Worm (Caenorhabditis elegans) whole organism, late embryonic: ENCODE results near the gene vps-52.

Experiments
- C38D4.7 ChIP-seq: fragments of 200-800 bp; sonication (Bioruptor generic); optimal IDR thresholded peaks from 2 replicates; lab custom pipeline; 2018; ENCODE audit warnings: mild to moderate bottlenecking, missing genetic modification characterization, moderate library complexity, missing compliant biosample characterization
- F13H6.1 ChIP-seq: sonication (generic microtip); optimal IDR thresholded peaks from 2 replicates; lab custom pipeline; 2016; ENCODE audit warnings: missing genetic modification characterization, missing compliant biosample characterization
- K09A11.1 ChIP-seq: sonication (generic microtip); optimal IDR thresholded peaks from 2 replicates; lab custom pipeline; 2017; ENCODE audit warnings: antibody characterized with exemption, mild to moderate bottlenecking, missing genetic modification characterization, missing compliant biosample characterization; ENCODE audit not compliant: insufficient read depth
- ceh-19 ChIP-seq: fragments of 200-800 bp; sonication (Bioruptor generic); optimal IDR thresholded peaks from 2 replicates; lab custom pipeline; 2018; ENCODE audit warnings: mild to moderate bottlenecking, missing genetic modification characterization, missing compliant biosample characterization
- ceh-2 ChIP-seq: sonication (generic microtip); optimal IDR thresholded peaks from 2 replicates; lab custom pipeline; 2016; ENCODE audit warnings: missing genotype, missing genetic modification characterization, missing compliant biosample characterization
- ceh-22 ChIP-seq: sonication (generic microtip); optimal IDR thresholded peaks from 2 replicates; lab custom pipeline; 2017; ENCODE audit warnings: missing biosample characterization, missing genetic modification characterization
- ceh-24 ChIP-seq: sonication (generic microtip); optimal IDR thresholded peaks from 2 replicates; lab custom pipeline; 2016; ENCODE audit warnings: mild to moderate bottlenecking, missing genetic modification characterization, missing compliant biosample characterization
- ceh-30 ChIP-seq: fragments of 150-350 bp; optimal IDR thresholded peaks from 2 replicates; lab custom pipeline; 2014; ENCODE audit warnings: missing biosample characterization, missing genetic modification characterization
- ceh-48 ChIP-seq: sonication (generic microtip); optimal IDR thresholded peaks from 2 replicates; lab custom pipeline; 2016; ENCODE audit warnings: missing genetic modification characterization, inconsistent platforms, missing compliant biosample characterization
- dmd-4 ChIP-seq: sonication (generic microtip); optimal IDR thresholded peaks from 2 replicates; lab custom pipeline; 2016; ENCODE audit warnings: borderline replicate concordance, missing genetic modification characterization, missing compliant biosample characterization
- elt-2 ChIP-seq: sonication (generic microtip); optimal IDR thresholded peaks from 2 replicates; lab custom pipeline; 2016; ENCODE audit warnings: missing genetic modification reagents, missing genetic modification characterization, missing compliant biosample characterization
- ets-4 ChIP-seq: sonication (generic microtip); optimal IDR thresholded peaks from 2 replicates; lab custom pipeline; 2016; ENCODE audit warnings: missing genetic modification characterization, missing compliant biosample characterization
- eyg-1 ChIP-seq: sonication (generic microtip); optimal IDR thresholded peaks from 2 replicates; lab custom pipeline; 2016; ENCODE audit warnings: missing genotype, missing genetic modification characterization, missing compliant biosample characterization
- fkh-10 ChIP-seq: fragments of 150-350 bp; optimal IDR thresholded peaks from 2 replicates; lab custom pipeline; 2014; ENCODE audit warnings: missing biosample characterization, missing genetic modification reagents, missing genetic modification characterization
- fkh-6 ChIP-seq: sonication (generic microtip); optimal IDR thresholded peaks from 2 replicates; lab custom pipeline; 2016; ENCODE audit warnings: missing genetic modification characterization, missing compliant biosample characterization
- hlh-13 ChIP-seq: fragments of 200-800 bp; sonication (Bioruptor generic); optimal IDR thresholded peaks from 2 replicates; lab custom pipeline; 2018; ENCODE audit warnings: mild to moderate bottlenecking, missing genetic modification characterization, missing compliant biosample characterization
- hlh-6 ChIP-seq: sonication (generic microtip); optimal IDR thresholded peaks from 2 replicates; lab custom pipeline; 2016; ENCODE audit warnings: missing genotype, missing genetic modification characterization, missing compliant biosample characterization
- hlh-8 ChIP-seq: sonication (generic microtip); optimal IDR thresholded peaks from 2 replicates; lab custom pipeline; 2016; ENCODE audit warnings: missing genotype, missing genetic modification characterization, missing compliant biosample characterization
- mec-3 ChIP-seq: sonication (generic microtip); optimal IDR thresholded peaks from 2 replicates; lab custom pipeline; 2016; ENCODE audit warnings: borderline replicate concordance, missing genetic modification characterization, missing compliant biosample characterization
- nfya-1 ChIP-seq: sonication (generic microtip); optimal IDR thresholded peaks from 2 replicates; lab custom pipeline; 2017; ENCODE audit warnings: missing genetic modification characterization, mild to moderate bottlenecking, missing compliant biosample characterization, antibody characterized with exemption, moderate library complexity
- nhr-11 ChIP-seq: fragments of 150-350 bp; optimal IDR thresholded peaks from 2 replicates; lab custom pipeline; 2014; ENCODE audit warnings: missing biosample characterization, missing genetic modification characterization
- pat-9 ChIP-seq: fragments of 200-800 bp; sonication (Bioruptor generic); optimal IDR thresholded peaks from 2 replicates; lab custom pipeline; 2018; ENCODE audit warnings: mild to moderate bottlenecking, missing genetic modification characterization, moderate library complexity, missing compliant biosample characterization
- pros-1 ChIP-seq: fragments of 150-350 bp; optimal IDR thresholded peaks from 2 replicates; lab custom pipeline; 2014; ENCODE audit warnings: missing biosample characterization, missing genetic modification reagents, missing genetic modification characterization
- ref-2 ChIP-seq: sonication (generic microtip); optimal IDR thresholded peaks from 2 replicates; lab custom pipeline; 2016; ENCODE audit warnings: missing genetic modification characterization, missing compliant biosample characterization
- sox-2 ChIP-seq: fragments of 200-800 bp; sonication (Bioruptor generic); IDR thresholded peaks from 2 replicates; pipeline ENCODE4 v1.3.6; 2022; ENCODE audit warnings: missing genetic modification reagents, missing genetic modification characterization, missing compliant biosample characterization
- sox-4 ChIP-seq: sonication (generic microtip); optimal IDR thresholded peaks from 2 replicates; lab custom pipeline; 2017; ENCODE audit warnings: mild to moderate bottlenecking, missing genetic modification characterization, inconsistent platforms, missing compliant biosample characterization
- tbx-2 ChIP-seq: sonication (generic microtip); optimal IDR thresholded peaks from 2 replicates; lab custom pipeline; 2016; ENCODE audit warnings: missing genetic modification characterization, missing compliant biosample characterization
- unc-3 ChIP-seq, 2 experiments: fragments of 200-800 bp in 1 of 2; sonication (Bioruptor generic) in 1 of 2; sonication (generic microtip) in 1 of 2; conservative IDR thresholded peaks in 1 of 2; optimal IDR thresholded peaks in 1 of 2; 2 replicates each; pipeline versions ENCODE4 v1.3.6 to Lab custom; 2016 to 2022; ENCODE audit warnings: missing compliant biosample characterization in 2 of 2, missing genetic modification characterization in 2 of 2, missing genetic modification reagents in 1 of 2
- unc-42 ChIP-seq: sonication (generic microtip); optimal IDR thresholded peaks from 2 replicates; lab custom pipeline; 2016; ENCODE audit warnings: missing genotype, missing genetic modification characterization, missing compliant biosample characterization
- unc-55 ChIP-seq: sonication (generic microtip); optimal IDR thresholded peaks from 2 replicates; lab custom pipeline; 2017; ENCODE audit warnings: missing biosample characterization, missing genetic modification reagents, missing genetic modification characterization
- unc-86 ChIP-seq: sonication (generic microtip); optimal IDR thresholded peaks from 2 replicates; lab custom pipeline; 2016; ENCODE audit warnings: missing genetic modification characterization, missing compliant biosample characterization
- ztf-16 ChIP-seq: sonication (generic microtip); optimal IDR thresholded peaks from 2 replicates; lab custom pipeline; 2017; ENCODE audit warnings: missing genetic modification characterization, missing compliant biosample characterization

vps-52 gene

ce11 chrX:7593931-7594544, 28.9 kb downstream of the vps-52 start:
- TF ChIP-seq mec-3 (tag; lab: Kevin White, UChicago) (no peak), pat-9 (no peak), ceh-22 (no peak), ztf-16 (tag; lab: Kevin White, UChicago) (no peak), F13H6.1 (tag; lab: Kevin White, UChicago) (no peak), ets-4 (no peak), elt-2 (tag; lab: Kevin White, UChicago) (no peak), hlh-13 (no peak), C38D4.7 (GFP tag; lab: Kevin White, UChicago) (no peak), hlh-6 (tag; lab: Kevin White, UChicago) (no peak), ref-2 (tag; lab: Kevin White, UChicago) (no peak), sox-2 (GFP tag; lab: Robert Waterston, UW) (no peak)

ce11 chrX:7596029-7596428, 30.9 kb downstream of the vps-52 start:
- no peak for TF ChIP-seq ceh-48

ce11 chrX:7596627-7597026, 31.5 kb downstream of the vps-52 start, which contains the start of gene C44E12.1:
Gene C44E12.1, plus strand, starts transcription at chrX:7596927.
- no peak for TF ChIP-seq sox-4 (tag; lab: Kevin White, UChicago)
- TF ChIP-seq dmd-4 (tag; lab: Kevin White, UChicago), result no peak
- no peak for TF ChIP-seq C38D4.7 (GFP tag; lab: Kevin White, UChicago)
- TF ChIP-seq ceh-30 (tag; lab: Kevin White, UChicago), result no peak
- no peak for TF ChIP-seq nfya-1 (tag; lab: Kevin White, UChicago)
- no peak for TF ChIP-seq ref-2 (tag; lab: Kevin White, UChicago)
- no peak for TF ChIP-seq ceh-2 (tag; lab: Kevin White, UChicago)
- no peak for TF ChIP-seq pros-1 (tag; lab: Kevin White, UChicago)
- no peak for TF ChIP-seq elt-2 (tag; lab: Kevin White, UChicago)
- no peak for TF ChIP-seq eyg-1 (tag; lab: Kevin White, UChicago)
- no peak for TF ChIP-seq unc-55 (GFP tag; lab: Kevin White, UChicago)
- TF ChIP-seq tbx-2 (tag; lab: Kevin White, UChicago), result no peak
- TF ChIP-seq ceh-24 (tag; lab: Kevin White, UChicago), result no peak
- no peak for TF ChIP-seq fkh-10 (GFP tag; lab: Kevin White, UChicago)
- TF ChIP-seq nhr-11 (tag; lab: Kevin White, UChicago), result no peak
- TF ChIP-seq sox-2 (GFP tag; lab: Robert Waterston, UW), result no peak
- TF ChIP-seq fkh-6, result no peak
- no peak for TF ChIP-seq K09A11.1 (tag; lab: Kevin White, UChicago)
- TF ChIP-seq hlh-8 (tag; lab: Kevin White, UChicago), result no peak
- TF ChIP-seq unc-3 (GFP tag; conservative IDR thresholded peaks at IDR 0.05; lab: Robert Waterston, UW), result no peak
- TF ChIP-seq unc-3 (tag; optimal IDR thresholded peaks at IDR 0.05; lab: Kevin White, UChicago), result no peak

- TF ChIP-seq mec-3 (tag; lab: Kevin White, UChicago), result no peak
- no peak for TF ChIP-seq hlh-6 (tag; lab: Kevin White, UChicago)
- no peak for TF ChIP-seq tbx-2 (tag; lab: Kevin White, UChicago)
- no peak for TF ChIP-seq ceh-30 (tag; lab: Kevin White, UChicago)
- TF ChIP-seq ceh-19, result no peak
- TF ChIP-seq ceh-22, result no peak
- TF ChIP-seq unc-55 (GFP tag; lab: Kevin White, UChicago), result no peak
- TF ChIP-seq unc-42, result no peak
- TF ChIP-seq eyg-1 (tag; lab: Kevin White, UChicago), result no peak
- TF ChIP-seq unc-3 (GFP tag; conservative IDR thresholded peaks at IDR 0.05; lab: Robert Waterston, UW), result no peak
- no peak for TF ChIP-seq unc-3 (tag; optimal IDR thresholded peaks at IDR 0.05; lab: Kevin White, UChicago)
- no peak for TF ChIP-seq unc-86
These were observed 42.9 kb downstream of the vps-52 start, which contains the start of gene twk-17 for ce11 chrX:7607982-7608381. Gene twk-17, minus strand, starts transcription at chrX:7608082.
